Worm (Caenorhabditis elegans) whole organism, midembryonic: ENCODE results near the gene athp-2.

Experiments used
- T22C8.4 ChIP-seq: fragments of 200-800 bp; sonication (Bioruptor generic); IDR thresholded peaks from 2 replicates; pipeline ENCODE4 v1.3.6; 2022; ENCODE audit warnings: missing genetic modification characterization, missing compliant biosample characterization
- cog-1 ChIP-seq: sonication (generic microtip); optimal IDR thresholded peaks from 2 replicates; lab custom pipeline; 2016; ENCODE audit warnings: missing genetic modification characterization, missing compliant biosample characterization
- flt-1 ChIP-seq: fragments of 200-800 bp; sonication (Bioruptor generic); IDR thresholded peaks from 2 replicates; pipeline ENCODE4 v1.3.6; 2022; ENCODE audit warnings: missing genetic modification characterization, missing compliant biosample characterization
- klf-2 ChIP-seq: fragments of 200-800 bp; sonication (Bioruptor generic); conservative IDR thresholded peaks from 2 replicates; pipeline ENCODE4 v1.3.6; 2022; ENCODE audit warnings: missing genetic modification reagents, missing genetic modification characterization, missing compliant biosample characterization
- med-1 ChIP-seq: sonication (generic microtip); optimal IDR thresholded peaks from 2 replicates; lab custom pipeline; 2017; ENCODE audit warnings: missing genetic modification characterization, mild to moderate bottlenecking, missing compliant biosample characterization, antibody characterized with exemption, missing genetic modification reagents; ENCODE audit not compliant: insufficient read depth
- ref-1 ChIP-seq: fragments of 200-800 bp; sonication (Bioruptor generic); conservative IDR thresholded peaks from 2 replicates; pipeline ENCODE4 v1.3.6; 2022; ENCODE audit warnings: missing genetic modification reagents, missing genetic modification characterization, missing compliant biosample characterization
- tab-1 ChIP-seq: fragments of 200-800 bp; sonication (Bioruptor generic); IDR thresholded peaks from 2 replicates; pipeline ENCODE4 v1.3.6; 2022; ENCODE audit warnings: missing genetic modification characterization, missing compliant biosample characterization
- ztf-23 ChIP-seq: fragments of 200-800 bp; sonication (Bioruptor generic); IDR thresholded peaks from 2 replicates; pipeline ENCODE4 v1.3.6; 2022; ENCODE audit warnings: missing genetic modification reagents, missing genetic modification characterization, missing compliant biosample characterization
- ztf-29 ChIP-seq: fragments of 200-800 bp; sonication (Bioruptor generic); IDR thresholded peaks from 2 replicates; pipeline ENCODE4 v1.3.6; 2022; ENCODE audit warnings: missing genetic modification reagents, missing genetic modification characterization, missing compliant biosample characterization

athp-2 gene

DNA sequence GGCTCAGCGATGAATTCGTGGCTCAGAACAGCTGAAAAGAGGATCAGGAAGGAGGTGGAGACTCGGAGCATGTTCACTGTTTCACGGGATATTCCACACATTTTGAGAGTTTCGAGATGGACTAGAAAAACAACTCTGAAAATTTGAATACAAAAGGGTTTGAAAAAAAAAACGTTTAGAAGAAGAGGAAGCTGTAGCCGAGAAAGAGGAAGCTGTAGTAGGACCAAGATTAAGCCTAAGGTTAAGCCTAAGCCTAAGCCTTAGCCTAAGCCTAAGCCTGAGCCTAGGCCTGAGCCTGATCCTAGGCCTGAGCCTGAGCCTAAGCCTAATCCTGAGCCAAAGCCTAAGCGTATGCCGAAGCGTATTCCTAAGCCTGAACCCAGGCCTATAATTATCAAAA is 27.9 kb upstream of the athp-2 start, which contains the start of gene plep-1:
TSS of gene plep-1 (minus strand) at position 101 of the 400 bp plus-strand sequence.
- no peak for TF ChIP-seq klf-2
- TF ChIP-seq ztf-23 (GFP tag; lab: Robert Waterston, UW): no peak
- no peak for TF ChIP-seq cog-1
- no peak for TF ChIP-seq ztf-29
- no peak for TF ChIP-seq flt-1 (GFP tag; lab: Robert Waterston, UW)
- no peak for TF ChIP-seq med-1 (GFP tag; lab: Kevin White, UChicago)
- no peak for TF ChIP-seq T22C8.4 (GFP tag; lab: Robert Waterston, UW)
- no peak for TF ChIP-seq tab-1 (GFP tag; lab: Robert Waterston, UW)
- TF ChIP-seq ref-1 (GFP tag; lab: Robert Waterston, UW): no peak

DNA sequence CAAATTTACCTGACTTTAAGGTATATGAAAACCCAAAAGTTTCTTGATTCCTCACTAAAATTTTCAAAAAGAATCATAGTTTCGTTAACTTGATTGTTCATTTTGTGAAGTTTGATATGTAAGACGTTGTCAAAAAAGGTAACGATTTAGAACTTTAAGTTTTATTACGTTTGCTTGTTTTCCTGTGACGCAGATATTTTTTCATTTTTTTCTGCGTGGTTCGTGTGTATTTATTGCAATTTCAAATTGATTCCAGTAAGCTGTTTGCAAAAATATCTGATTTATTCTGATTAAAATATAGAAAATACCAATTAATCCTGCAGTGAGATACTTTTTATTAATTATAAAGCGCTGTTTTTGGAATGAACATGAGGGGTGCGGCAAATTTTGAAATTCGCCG is 24.0 kb upstream of the athp-2 start, which contains the start of gene srw-40:
TSS of gene srw-40 (minus strand) at position 101 of the 400 bp plus-strand sequence.
- TF ChIP-seq med-1 (GFP tag; lab: Kevin White, UChicago) (no peak), ztf-23 (GFP tag; lab: Robert Waterston, UW) (no peak), ref-1 (GFP tag; lab: Robert Waterston, UW) (no peak), flt-1 (GFP tag; lab: Robert Waterston, UW) (no peak), tab-1 (GFP tag; lab: Robert Waterston, UW) (no peak), T22C8.4 (GFP tag; lab: Robert Waterston, UW) (no peak), ztf-29 (no peak), cog-1 (no peak), klf-2 (no peak)

DNA sequence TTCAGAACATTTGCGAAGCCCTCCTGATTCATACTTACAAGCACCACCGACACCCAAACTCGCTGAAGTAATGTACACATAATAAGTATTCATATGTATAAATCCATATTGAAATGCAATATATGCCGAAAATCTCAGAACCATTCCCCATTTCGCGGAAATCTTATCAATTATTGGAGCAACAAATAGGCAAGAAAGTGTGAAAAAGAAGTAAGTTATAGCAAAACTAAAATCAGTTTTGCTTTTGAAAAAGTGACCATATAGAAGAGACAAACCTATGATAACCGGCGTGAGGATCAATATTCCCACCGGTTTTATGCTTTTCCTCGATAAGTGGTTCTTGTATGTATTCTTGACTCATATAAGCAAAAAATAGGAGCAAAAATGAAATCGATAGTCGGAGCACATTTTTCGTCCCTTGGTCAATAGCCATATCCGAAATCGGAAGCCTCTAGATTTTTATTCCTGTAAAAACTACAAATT is 20.4 kb upstream of the athp-2 start, which contains the start of gene Y52E8A.6:
TSS of gene Y52E8A.6 (minus strand) at position 433 of the 483 bp plus-strand sequence.
- TF ChIP-seq cog-1: no peak
- TF ChIP-seq tab-1 (GFP tag; lab: Robert Waterston, UW): no peak
- no peak for TF ChIP-seq flt-1 (GFP tag; lab: Robert Waterston, UW)
- no peak for TF ChIP-seq T22C8.4 (GFP tag; lab: Robert Waterston, UW)
- no peak for TF ChIP-seq ref-1 (GFP tag; lab: Robert Waterston, UW)
- no peak for TF ChIP-seq klf-2
- TF ChIP-seq ztf-23 (GFP tag; lab: Robert Waterston, UW): no peak
- no peak for TF ChIP-seq ztf-29
- no peak for TF ChIP-seq med-1 (GFP tag; lab: Kevin White, UChicago)

DNA sequence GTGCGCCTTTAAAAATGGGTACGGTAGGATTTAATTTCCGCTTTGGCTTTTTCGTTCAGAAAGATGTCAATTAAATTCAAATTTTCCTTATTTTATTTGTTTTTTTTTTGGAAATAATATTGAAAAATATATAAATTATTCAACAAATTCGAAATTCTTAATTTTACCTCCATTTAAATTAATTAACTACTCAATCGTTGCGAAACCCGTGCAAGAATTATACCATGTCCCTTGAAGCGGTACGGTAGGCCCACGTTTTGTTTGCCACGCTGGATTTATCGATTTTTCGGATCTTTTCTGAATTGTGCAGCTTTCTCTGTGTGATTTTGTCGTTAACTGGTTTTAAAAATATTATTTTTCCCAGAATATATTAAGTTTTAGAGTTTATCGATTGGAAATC is 19.5 kb upstream of the athp-2 start, which contains the start of gene Y52E8A.2:
TSS of gene Y52E8A.2 (plus strand) at position 382 of the 400 bp plus-strand sequence.
- TF ChIP-seq T22C8.4 (GFP tag; lab: Robert Waterston, UW) (no peak), ref-1 (GFP tag; lab: Robert Waterston, UW) (no peak), klf-2 (no peak), tab-1 (GFP tag; lab: Robert Waterston, UW) (no peak), med-1 (GFP tag; lab: Kevin White, UChicago) (no peak), cog-1 (no peak), flt-1 (GFP tag; lab: Robert Waterston, UW) (no peak), ztf-29 (no peak)

DNA sequence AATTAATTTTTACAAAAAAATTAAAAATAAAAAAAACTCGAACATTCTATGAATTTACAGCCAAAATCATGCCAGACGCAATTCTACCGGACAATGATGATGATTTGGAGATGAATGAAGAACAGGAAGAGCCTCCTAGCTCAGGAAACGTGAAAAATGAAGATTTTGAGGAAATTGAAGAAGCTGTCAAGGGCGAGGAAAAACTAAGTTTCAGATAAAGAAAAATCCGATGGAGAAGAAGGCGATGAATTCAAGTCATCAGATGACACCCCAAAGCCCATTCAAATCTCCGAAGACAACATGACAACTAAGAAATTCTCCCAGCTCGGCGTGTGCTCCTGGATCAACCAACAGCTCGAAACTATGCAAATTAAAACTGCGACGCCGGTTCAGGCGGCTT is 18.2 kb upstream of the athp-2 start, which contains the start of gene Y52E8A.1:
TSS of gene Y52E8A.1 (plus strand) at position 301 of the 400 bp plus-strand sequence.
- TF ChIP-seq ref-1 (GFP tag; lab: Robert Waterston, UW): no peak
- TF ChIP-seq klf-2: no peak
- TF ChIP-seq T22C8.4 (GFP tag; lab: Robert Waterston, UW): no peak
- TF ChIP-seq ztf-29: no peak
- no peak for TF ChIP-seq cog-1
- no peak for TF ChIP-seq tab-1 (GFP tag; lab: Robert Waterston, UW)
- TF ChIP-seq flt-1 (GFP tag; lab: Robert Waterston, UW): no peak

DNA sequence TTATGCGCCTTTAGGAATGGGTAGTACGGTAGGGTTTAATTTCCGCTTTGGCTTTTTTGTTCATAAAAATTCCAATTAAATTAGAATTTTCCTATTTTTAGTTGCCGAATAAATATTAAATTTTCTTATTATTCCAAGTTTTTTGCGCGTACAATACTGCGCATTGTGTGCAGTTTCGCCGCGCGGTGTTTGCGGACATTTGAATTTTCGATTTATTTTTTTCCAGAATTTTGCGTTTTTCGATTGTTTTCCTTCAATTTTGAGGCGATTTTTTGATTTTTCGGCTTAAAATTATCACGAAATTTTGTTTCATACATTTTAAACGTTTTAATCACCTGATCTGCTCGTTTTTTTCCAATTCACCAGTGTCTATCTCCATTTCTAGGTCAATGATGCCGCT is 17.1 kb upstream of the athp-2 start, which contains the start of gene H20J04.6:
TSS of gene H20J04.6 (plus strand) at position 386 of the 400 bp plus-strand sequence.
- TF ChIP-seq ztf-29 (no peak), med-1 (GFP tag; lab: Kevin White, UChicago) (no peak)

DNA sequence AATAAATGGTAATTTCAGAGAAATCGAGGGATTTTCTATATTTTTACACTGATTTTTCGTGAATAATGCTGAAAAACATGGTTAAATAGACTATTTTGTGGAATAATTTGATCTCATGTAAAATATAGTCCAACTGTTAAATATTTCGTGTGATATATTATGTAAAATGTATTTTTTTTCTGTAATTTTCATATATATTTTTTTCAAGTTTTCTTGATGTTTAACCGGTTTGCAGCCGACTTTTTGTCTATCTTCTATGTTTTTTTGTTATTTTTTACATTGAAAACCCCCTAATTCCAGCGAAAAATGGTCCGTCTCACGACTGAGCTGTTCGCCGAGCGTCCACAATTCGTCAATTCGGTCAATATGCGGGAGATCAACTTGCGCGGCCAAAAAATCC is 15.9 kb upstream of the athp-2 start, which contains the start of gene mog-2:
TSS of gene mog-2 (plus strand) at position 301 of the 400 bp plus-strand sequence.
- TF ChIP-seq cog-1 (no peak), klf-2 (no peak), med-1 (GFP tag; lab: Kevin White, UChicago) (no peak), ref-1 (GFP tag; lab: Robert Waterston, UW) (no peak), ztf-23 (GFP tag; lab: Robert Waterston, UW) (no peak)

DNA sequence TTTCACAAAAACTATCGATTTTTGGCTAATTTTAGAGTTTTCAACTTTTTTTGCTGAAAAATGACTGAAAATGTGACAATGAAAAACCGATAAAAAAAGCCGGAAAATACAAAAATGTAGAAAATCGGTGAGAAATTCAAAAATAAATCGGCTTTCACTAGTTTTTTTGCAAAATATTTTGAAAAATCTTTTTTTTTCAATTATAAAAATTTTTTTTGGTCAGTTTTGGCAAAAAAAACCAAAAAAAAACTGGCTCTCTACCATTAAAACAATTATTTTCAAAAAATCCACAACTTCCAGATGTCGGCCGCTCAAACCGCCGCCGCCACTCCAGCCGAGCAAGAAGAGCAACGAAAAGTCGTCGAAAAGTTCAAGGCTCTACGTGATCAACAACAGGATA is 13.6 kb upstream of the athp-2 start, which contains the start of gene pfd-2:
TSS of gene pfd-2 (plus strand) at position 301 of the 400 bp plus-strand sequence.
- TF ChIP-seq ztf-23 (GFP tag; lab: Robert Waterston, UW) (no peak), tab-1 (GFP tag; lab: Robert Waterston, UW) (no peak), cog-1 (no peak), med-1 (GFP tag; lab: Kevin White, UChicago) (no peak), ref-1 (GFP tag; lab: Robert Waterston, UW) (no peak), T22C8.4 (GFP tag; lab: Robert Waterston, UW) (no peak)

DNA sequence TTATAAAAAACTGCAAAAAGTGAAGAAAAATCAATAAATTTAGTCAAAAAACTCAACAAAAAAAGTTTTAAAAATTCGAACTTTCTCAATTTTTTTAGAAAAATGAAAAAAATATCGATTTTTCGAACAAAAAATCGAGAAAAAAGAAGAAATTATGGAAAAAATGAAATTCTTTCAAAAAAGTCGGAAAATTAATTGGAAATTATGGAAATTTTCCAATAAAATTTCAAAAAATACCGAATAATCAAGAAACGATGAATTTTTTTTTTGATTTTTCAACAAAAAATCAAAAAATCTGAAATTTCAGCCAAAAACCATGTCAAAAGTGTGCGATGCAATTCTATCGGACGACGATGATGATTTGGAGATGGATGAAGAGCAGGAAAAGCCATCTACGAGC is 11.3 kb upstream of the athp-2 start, which contains the start of gene H20J04.4:
TSS of gene H20J04.4 (plus strand) at position 301 of the 400 bp plus-strand sequence.
- TF ChIP-seq ztf-23 (GFP tag; lab: Robert Waterston, UW): no peak
- no peak for TF ChIP-seq ztf-29
- TF ChIP-seq cog-1: no peak
- no peak for TF ChIP-seq T22C8.4 (GFP tag; lab: Robert Waterston, UW)
- no peak for TF ChIP-seq med-1 (GFP tag; lab: Kevin White, UChicago)
- TF ChIP-seq tab-1 (GFP tag; lab: Robert Waterston, UW): no peak
- no peak for TF ChIP-seq flt-1 (GFP tag; lab: Robert Waterston, UW)
- TF ChIP-seq klf-2: no peak
- no peak for TF ChIP-seq ref-1 (GFP tag; lab: Robert Waterston, UW)

DNA sequence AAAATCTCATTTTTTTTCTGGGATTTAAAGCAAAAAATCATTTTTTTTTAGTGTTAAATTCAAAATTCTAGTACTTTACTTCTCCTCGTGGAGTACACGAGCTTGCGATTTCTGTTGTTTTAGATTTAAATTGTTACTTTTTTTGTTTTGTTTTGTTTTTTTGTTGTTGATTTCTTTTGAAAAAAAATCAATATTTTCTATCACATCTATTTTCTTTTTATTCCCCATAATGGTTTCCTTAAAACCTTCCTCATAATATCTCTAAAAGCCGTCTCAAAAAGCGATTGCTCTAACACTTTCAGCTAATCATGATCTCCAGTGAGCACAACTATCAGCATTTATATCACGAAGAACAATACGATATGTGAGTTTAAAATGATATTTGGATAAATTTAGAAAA is 5.5 kb upstream of the athp-2 start, which contains the start of gene madf-3:
TSS of gene madf-3 (plus strand) at position 301 of the 400 bp plus-strand sequence.
- no peak for TF ChIP-seq ref-1 (GFP tag; lab: Robert Waterston, UW)
- no peak for TF ChIP-seq flt-1 (GFP tag; lab: Robert Waterston, UW)
- TF ChIP-seq med-1 (GFP tag; lab: Kevin White, UChicago): no peak
- TF ChIP-seq cog-1: no peak
- no peak for TF ChIP-seq ztf-29
- TF ChIP-seq ztf-23 (GFP tag; lab: Robert Waterston, UW): no peak
- TF ChIP-seq T22C8.4 (GFP tag; lab: Robert Waterston, UW): no peak
- TF ChIP-seq klf-2: no peak
- TF ChIP-seq tab-1 (GFP tag; lab: Robert Waterston, UW): no peak
